Fruit fly (Drosophila melanogaster) whole organism, wandering third instar larva: ENCODE measurements around the gene Ero1L.

Source experiments
- Abd-B ChIP-seq: fragments of >200 bp; optimal IDR thresholded peaks from 2 replicates; lab custom pipeline; 2017; ENCODE audit warnings: missing biosample characterization, missing genetic modification characterization
- CG32264 ChIP-seq: fragments of 200-800 bp; sonication (Bioruptor generic); optimal IDR thresholded peaks from 2 replicates; lab custom pipeline; 2016; ENCODE audit warnings: missing biosample characterization, missing genetic modification characterization
- CrebA ChIP-seq: fragments of 200-800 bp; sonication (Bioruptor generic); optimal IDR thresholded peaks from 2 replicates; lab custom pipeline; 2016; ENCODE audit warnings: missing biosample characterization, mild to moderate bottlenecking, missing genetic modification characterization, borderline replicate concordance
- Dfd ChIP-seq: fragments of >200 bp; optimal IDR thresholded peaks from 2 replicates; lab custom pipeline; 2017; ENCODE audit warnings: missing biosample characterization, missing genetic modification characterization
- Dif ChIP-seq: fragments of 200-275, 200-300 bp; sonication (Bioruptor generic); optimal IDR thresholded peaks from 2 replicates; lab custom pipeline; 2018; ENCODE audit warnings: missing biosample characterization, missing genetic modification characterization; ENCODE audit not compliant: partially characterized antibody
- GATAd ChIP-seq: sonication (Bioruptor generic); optimal IDR thresholded peaks from 2 replicates; lab custom pipeline; 2016; ENCODE audit warnings: missing biosample characterization, missing genetic modification characterization
- HLH106 ChIP-seq: fragments of 200-800 bp; optimal IDR thresholded peaks from 3 replicates; lab custom pipeline; 2019; ENCODE audit warnings: missing biosample characterization, mild to moderate bottlenecking, missing genetic modification characterization, moderate library complexity
- Hnf4 ChIP-seq: fragments of 200-800 bp; sonication (Bioruptor generic); optimal IDR thresholded peaks from 2 replicates; lab custom pipeline; 2016; ENCODE audit warnings: missing biosample characterization, mild to moderate bottlenecking, missing genetic modification characterization
- Hr83 ChIP-seq: fragments of 200-300 bp; sonication (Bioruptor generic); optimal IDR thresholded peaks from 2 replicates; lab custom pipeline; 2016; ENCODE audit warnings: missing biosample characterization, mild to moderate bottlenecking, missing genetic modification characterization, moderate library complexity; ENCODE audit not compliant: poor library complexity, severe bottlenecking
- Jra ChIP-seq: sonication (Bioruptor generic); optimal IDR thresholded peaks from 2 replicates; lab custom pipeline; 2016; ENCODE audit warnings: missing biosample characterization, missing genetic modification characterization
- N ChIP-seq: fragments of >200 bp; optimal IDR thresholded peaks from 2 replicates; lab custom pipeline; 2018; ENCODE audit warnings: missing biosample characterization, missing external identifiers, missing genetic modification characterization
- OdsH ChIP-seq: fragments of 200-800 bp; sonication (Bioruptor generic); optimal IDR thresholded peaks from 2 replicates; lab custom pipeline; 2016; ENCODE audit warnings: missing biosample characterization, mild to moderate bottlenecking, missing genetic modification characterization
- Sp1 ChIP-seq: fragments of 200-800 bp; sonication (Bioruptor generic); optimal IDR thresholded peaks from 3 replicates; lab custom pipeline; 2019; ENCODE audit warnings: missing biosample characterization, mild to moderate bottlenecking, missing genetic modification characterization, moderate library complexity
- Vsx2 ChIP-seq: fragments of 200-300, 225-300 bp; sonication (Bioruptor generic); optimal IDR thresholded peaks from 2 replicates; lab custom pipeline; 2018; ENCODE audit warnings: missing biosample characterization, missing genetic modification characterization; ENCODE audit not compliant: partially characterized antibody
- brk ChIP-seq: fragments of 200-800 bp; sonication (Bioruptor generic); optimal IDR thresholded peaks from 2 replicates; lab custom pipeline; 2016; ENCODE audit warnings: missing biosample characterization, mild to moderate bottlenecking, missing genetic modification characterization
- dl ChIP-seq, 2 experiments: fragments of 175-275, 200-275 bp in 1 of 2; fragments of 200-275 bp in 1 of 2; sonication (Bioruptor generic); optimal IDR thresholded peaks; lab custom pipeline; 2018; ENCODE audit warnings: mild to moderate bottlenecking in 2 of 2, missing biosample characterization in 2 of 2, missing genetic modification characterization in 2 of 2, moderate library complexity in 2 of 2; ENCODE audit not compliant: partially characterized antibody in 2 of 2, insufficient read depth in 1 of 2
- dmrt93B ChIP-seq: fragments of 200-800 bp; sonication (Bioruptor generic); optimal IDR thresholded peaks from 2 replicates; lab custom pipeline; 2018; ENCODE audit warnings: missing biosample characterization, mild to moderate bottlenecking, missing genetic modification characterization
- dsf ChIP-seq: sonication (Bioruptor generic); optimal IDR thresholded peaks from 2 replicates; lab custom pipeline; 2016; ENCODE audit warnings: missing biosample characterization, missing genetic modification characterization, borderline replicate concordance
- ey ChIP-seq: fragments of 200-800 bp; sonication (Bioruptor generic); optimal IDR thresholded peaks from 2 replicates; lab custom pipeline; 2016; ENCODE audit warnings: missing biosample characterization, missing genetic modification characterization
- foxo ChIP-seq, 2 experiments: fragments of 200-800 bp; sonication (Bioruptor generic); optimal IDR thresholded peaks; 2 replicates in 1 of 2; 3 replicates in 1 of 2; lab custom pipeline; 2016 to 2017; ENCODE audit warnings: missing biosample characterization in 2 of 2, missing genetic modification characterization in 2 of 2
- fru ChIP-seq: fragments of 200-800 bp; sonication (Bioruptor generic); optimal IDR thresholded peaks from 3 replicates; lab custom pipeline; 2016; ENCODE audit warnings: missing biosample characterization, mild to moderate bottlenecking, missing genetic modification characterization
- h ChIP-seq: fragments of 200-800 bp; sonication (Bioruptor generic); optimal IDR thresholded peaks from 3 replicates; lab custom pipeline; 2016; ENCODE audit warnings: missing biosample characterization, mild to moderate bottlenecking, missing genetic modification characterization
- psq ChIP-seq: fragments of 200-800 bp; sonication (Bioruptor generic); optimal IDR thresholded peaks from 3 replicates; lab custom pipeline; 2017; ENCODE audit warnings: missing biosample characterization, mild to moderate bottlenecking, missing genetic modification characterization, moderate library complexity
- rgr ChIP-seq: fragments of 200-800 bp; sonication (Bioruptor generic); optimal IDR thresholded peaks from 3 replicates; lab custom pipeline; 2016; ENCODE audit warnings: missing biosample characterization, mild to moderate bottlenecking, missing genetic modification characterization
- sage ChIP-seq: fragments of 200-800 bp; sonication (Bioruptor generic); optimal IDR thresholded peaks from 2 replicates; lab custom pipeline; 2016; ENCODE audit warnings: missing biosample characterization, mild to moderate bottlenecking, missing genetic modification characterization
- sv ChIP-seq: fragments of 200-800 bp; sonication (Bioruptor generic); optimal IDR thresholded peaks from 3 replicates; lab custom pipeline; 2016; ENCODE audit warnings: missing biosample characterization, missing genetic modification characterization
- usp ChIP-seq: fragments of >200 bp; optimal IDR thresholded peaks from 2 replicates; lab custom pipeline; 2017; ENCODE audit warnings: missing biosample characterization, missing genetic modification characterization
- woc ChIP-seq: sonication (Bioruptor generic); optimal IDR thresholded peaks from 2 replicates; lab custom pipeline; 2016; ENCODE audit warnings: missing biosample characterization, mild to moderate bottlenecking, missing genetic modification characterization

Gene Ero1L

DNA sequence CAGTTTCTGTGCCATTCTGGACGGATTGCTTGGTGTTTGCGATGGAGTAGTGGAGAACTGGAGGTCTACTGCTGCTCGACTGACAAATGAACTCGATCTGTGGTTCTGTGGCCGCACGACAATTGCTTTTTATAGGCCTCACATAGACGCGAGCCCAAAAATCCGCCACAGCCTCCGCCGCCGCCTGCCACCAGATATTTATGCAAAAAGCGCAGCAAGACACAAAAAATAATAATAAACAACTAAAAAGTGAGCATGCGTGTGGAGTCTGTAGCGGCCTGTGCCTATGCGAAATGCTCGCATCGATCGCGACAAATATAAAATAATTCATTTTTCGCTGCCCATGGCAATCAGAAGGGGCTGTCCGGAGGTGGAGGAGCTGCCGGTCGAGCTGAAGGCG, 38.9 kb downstream of the Ero1L start, which contains the start of gene Cpr64Aa:
TSS of gene Cpr64Aa (minus strand) at position 101 of the 400 bp plus-strand sequence.
- TF ChIP-seq dsf (GFP tag; lab: Kevin White, UChicago) (no peak), dl (GFP tag; optimal IDR thresholded peaks at IDR 0.05; lab: Kevin White, UChicago; ENCODE audit: insufficient read depth in 1 of 2, partially characterized antibody in 2 of 2) (no peak), Jra (GFP tag; lab: Kevin White, UChicago) (no peak), Hr83 (GFP tag; lab: Kevin White, UChicago) (no peak), Hnf4 (GFP tag; lab: Kevin White, UChicago) (no peak), Dfd (GFP tag; lab: Kevin White, UChicago) (no peak), GATAd (GFP tag; lab: Kevin White, UChicago) (no peak), dmrt93B (GFP tag; lab: Kevin White, UChicago) (no peak), woc (GFP tag; lab: Kevin White, UChicago) (no peak), ey (GFP tag; lab: Kevin White, UChicago) (no peak), CrebA (GFP tag; lab: Kevin White, UChicago) (no peak), Abd-B (no peak), sv (no peak), Sp1 (GFP tag; lab: Kevin White, UChicago) (no peak), CG32264 (GFP tag; lab: Kevin White, UChicago) (no peak), psq (GFP tag; lab: Kevin White, UChicago) (no peak), Dif (GFP tag; lab: Kevin White, UChicago) (no peak), HLH106 (no peak)

DNA sequence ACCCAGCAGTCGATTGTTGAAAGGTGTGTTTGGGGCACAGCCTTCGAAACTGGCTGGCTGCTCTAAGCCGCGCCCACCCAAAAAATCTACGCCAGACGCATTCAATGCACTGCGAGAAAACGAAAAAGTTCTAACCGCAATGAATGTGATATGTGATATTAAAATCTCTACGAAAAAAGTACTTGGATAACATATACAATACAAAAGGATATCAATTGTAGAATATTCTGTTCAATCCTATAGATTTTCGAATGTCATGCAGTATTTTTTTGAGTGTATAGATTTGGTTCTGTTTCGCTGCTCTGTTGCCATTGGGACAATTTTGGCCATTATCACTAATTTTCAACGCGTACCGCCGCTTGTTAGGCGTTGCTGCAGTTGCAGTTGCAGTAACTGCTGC, 39.5 kb downstream of the Ero1L start:
- TF ChIP-seq OdsH (no peak), rgr (GFP tag; lab: Kevin White, UChicago) (no peak)

DNA sequence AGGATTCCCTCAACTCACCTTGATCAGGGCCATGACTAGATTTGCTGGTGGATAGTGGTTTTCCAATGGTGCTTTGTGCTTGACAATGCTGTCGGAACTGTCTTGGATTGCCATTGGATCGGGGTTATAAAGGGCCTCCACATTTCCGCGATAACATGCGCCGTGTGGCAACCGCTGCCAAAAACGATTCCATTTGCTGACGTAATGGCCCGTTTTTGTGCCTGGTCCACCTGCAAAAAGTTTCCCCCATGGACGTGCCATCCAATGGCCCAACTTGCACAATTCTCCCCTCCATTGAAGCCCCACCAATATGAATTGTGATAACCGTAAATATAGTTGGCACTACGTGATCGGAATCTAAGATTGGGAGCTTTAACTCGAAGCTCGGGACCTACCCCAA, 41.2 kb downstream of the Ero1L start, which contains the start of gene Cpr64Ab:
TSS of gene Cpr64Ab (minus strand) at position 101 of the 400 bp plus-strand sequence.
- TF ChIP-seq sv: no peak
- no peak for TF ChIP-seq Jra (GFP tag; lab: Kevin White, UChicago)
- no peak for TF ChIP-seq brk
- TF ChIP-seq Hr83 (GFP tag; lab: Kevin White, UChicago): no peak
- TF ChIP-seq CrebA (GFP tag; lab: Kevin White, UChicago): no peak
- TF ChIP-seq Dfd (GFP tag; lab: Kevin White, UChicago): no peak
- TF ChIP-seq woc (GFP tag; lab: Kevin White, UChicago): no peak
- TF ChIP-seq fru (GFP tag; lab: Kevin White, UChicago): no peak
- TF ChIP-seq foxo (GFP tag; optimal IDR thresholded peaks at IDR 0.05; lab: Kevin White, UChicago): no peak
- no peak for TF ChIP-seq sage (GFP tag; lab: Kevin White, UChicago)
- no peak for TF ChIP-seq N (GFP tag; lab: Kevin White, UChicago)

DNA sequence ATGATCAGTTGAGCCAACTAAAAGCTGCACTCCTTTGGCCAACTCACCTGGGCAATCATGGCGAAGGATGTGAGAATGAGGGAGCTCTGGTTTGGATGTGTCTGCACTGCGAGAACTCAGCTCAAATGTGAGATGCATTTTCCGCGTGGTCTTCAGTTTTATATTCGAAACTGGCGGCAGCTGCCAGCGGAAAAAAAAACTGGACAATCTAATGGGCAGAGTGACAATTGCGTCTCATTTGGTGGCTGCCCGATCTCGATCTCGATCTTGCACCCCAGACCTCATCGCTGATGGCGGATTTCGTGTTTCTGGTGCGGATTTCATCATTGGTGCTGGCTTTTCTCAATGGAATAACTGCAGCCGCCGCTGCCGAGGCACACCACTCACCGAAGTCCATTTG, 42.6 kb downstream of the Ero1L start, which contains the start of gene Cpr64Ac:
TSS of gene Cpr64Ac (minus strand) at position 101 of the 400 bp plus-strand sequence.
- TF ChIP-seq Abd-B: no peak
- no peak for TF ChIP-seq h (GFP tag; lab: Kevin White, UChicago)

DNA sequence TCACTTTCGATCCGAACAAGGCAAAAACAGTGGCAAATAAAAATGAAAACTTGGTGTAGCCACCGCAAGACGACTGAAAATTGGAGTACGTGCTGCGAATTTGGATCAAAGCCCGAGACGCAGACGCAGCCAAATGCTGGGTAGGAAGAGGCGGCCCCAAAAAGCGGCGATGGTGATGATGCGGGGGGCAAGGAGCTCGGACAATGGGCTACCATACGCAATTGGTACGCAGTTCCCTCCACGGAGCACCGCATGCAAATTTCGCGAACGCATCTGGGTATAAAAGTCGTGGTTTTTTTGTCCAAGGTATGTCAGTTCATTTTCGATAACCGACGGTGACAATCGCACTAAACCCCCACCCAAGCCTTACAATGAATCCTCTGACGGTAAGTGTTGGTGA, 44.9 kb downstream of the Ero1L start, which contains the start of gene Cpr64Ad:
TSS of gene Cpr64Ad (plus strand) at position 301 of the 400 bp plus-strand sequence.
- TF ChIP-seq usp (GFP tag; lab: Kevin White, UChicago): no peak
- no peak for TF ChIP-seq sv
- no peak for TF ChIP-seq h (GFP tag; lab: Kevin White, UChicago)
- no peak for TF ChIP-seq psq (GFP tag; lab: Kevin White, UChicago)
- TF ChIP-seq Vsx2 (GFP tag; lab: Kevin White, UChicago): no peak
- no peak for TF ChIP-seq Hnf4 (GFP tag; lab: Kevin White, UChicago)
- no peak for TF ChIP-seq HLH106
